Worm (Caenorhabditis elegans): ENCODE data around the gene sra-31.

ce11 chrII:6566628-6567180, 11.6 kb downstream of the sra-31 start, which contains the start of the genes F18C5.5 and F18C5.9:
- no peak for TF ChIP-seq ama-1 (optimal IDR thresholded peaks at IDR 0.05)
- no peak for TF ChIP-seq hmbx-1 (tag; optimal IDR thresholded peaks at IDR 0.05)
- TF ChIP-seq ceh-13 (GFP tag; optimal IDR thresholded peaks at IDR 0.05): no peak
- no peak for TF ChIP-seq ceh-36 (tag; optimal IDR thresholded peaks at IDR 0.05)
- no peak for TF ChIP-seq tbx-37 (GFP tag; conservative IDR thresholded peaks at IDR 0.05)

Measured in whole organism, early embryonic.